Fruit fly (Drosophila melanogaster): ENCODE data around the gene CheA86a.

Gene CheA86a

DNA sequence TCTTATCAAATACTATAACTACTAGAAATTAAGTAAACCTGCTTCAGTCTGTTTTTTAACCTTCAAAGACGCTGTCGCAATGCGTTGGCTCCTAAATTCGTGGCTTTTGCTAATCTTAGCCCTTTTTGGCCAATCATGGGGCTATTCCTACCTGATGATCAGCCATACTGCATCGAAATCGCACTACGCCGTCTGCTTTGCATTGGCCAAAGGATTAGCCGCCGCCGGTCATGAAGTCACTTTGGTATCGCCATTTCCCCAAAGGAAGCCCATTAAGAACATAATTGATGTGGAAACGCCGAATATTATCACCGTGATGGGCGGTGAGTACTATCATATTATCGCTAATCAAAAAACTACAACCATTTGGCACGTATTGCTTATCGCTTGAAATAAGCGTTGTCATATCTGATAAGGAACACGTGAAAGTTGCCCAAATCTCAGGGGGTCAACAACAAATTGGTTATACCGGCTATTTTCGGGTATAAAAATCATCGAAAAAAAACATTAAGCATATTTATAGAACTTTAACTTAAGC, 9.6 kb upstream of the CheA86a start, which contains the start of gene Ugt302E1:
Ugt302E1 (plus strand) TSS at position 51 of the 538 bp plus-strand sequence.
- TF ChIP-seq CG8478 (optimal IDR thresholded peaks at IDR 0.05) = no peak

DNA sequence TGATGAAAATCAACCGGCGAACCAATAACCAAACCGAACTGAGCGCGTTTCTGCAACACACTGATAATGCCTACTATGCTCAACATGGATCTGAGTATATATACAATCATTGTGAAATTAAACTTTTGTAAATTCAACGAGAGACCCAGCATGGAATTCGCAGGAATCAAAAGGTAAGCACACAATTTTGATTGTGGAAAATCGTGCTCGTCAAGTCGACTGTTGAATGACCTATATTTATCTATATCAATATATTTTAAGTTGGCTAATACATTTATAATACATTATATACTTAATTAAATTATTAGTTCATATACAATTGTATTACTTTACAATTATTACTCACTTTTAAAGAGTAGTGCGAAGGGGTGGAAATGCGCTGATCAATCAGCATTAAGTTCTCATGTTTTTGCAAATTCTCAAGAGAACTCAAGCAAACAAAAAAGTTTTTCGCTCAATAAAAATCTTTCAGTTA, 8.8 kb upstream of the CheA86a start, which contains the start of gene Ugt302K1:
Ugt302K1 (minus strand) TSS at position 51 of the 475 bp plus-strand sequence.
- TF ChIP-seq usp (GFP tag; optimal IDR thresholded peaks at IDR 0.05) (no peak), pan (optimal IDR thresholded peaks at IDR 0.05) (no peak)

DNA sequence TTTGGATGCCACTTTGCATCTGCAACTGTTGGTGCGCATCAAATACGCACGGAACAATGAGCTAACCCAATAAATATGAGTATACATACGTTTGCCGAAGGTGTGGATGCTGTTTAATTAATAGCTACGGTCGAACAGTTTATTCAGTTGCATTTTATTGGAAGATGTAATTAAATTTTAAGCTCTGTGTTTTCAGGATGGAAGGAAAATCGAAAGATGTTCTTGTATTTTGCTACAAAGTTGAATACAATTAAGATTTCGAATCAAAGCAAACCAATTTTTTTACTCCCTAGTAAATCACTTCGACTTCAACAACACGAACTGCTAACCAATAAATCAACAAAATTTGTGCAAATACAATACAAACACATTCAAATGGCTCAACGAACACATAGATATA, 8.2 kb downstream of the CheA86a start, which contains the start of gene mAcon2:
mAcon2 (plus strand) TSS at position 301 of the 400 bp plus-strand sequence.
- TF ChIP-seq EcR (GFP tag; optimal IDR thresholded peaks at IDR 0.05) (no peak), CG8478 (optimal IDR thresholded peaks at IDR 0.05) (no peak), pan (optimal IDR thresholded peaks at IDR 0.05) (no peak), usp (GFP tag; optimal IDR thresholded peaks at IDR 0.05) (no peak), Dll (optimal IDR thresholded peaks at IDR 0.05) (no peak), psq (optimal IDR thresholded peaks at IDR 0.05) (no peak)

DNA sequence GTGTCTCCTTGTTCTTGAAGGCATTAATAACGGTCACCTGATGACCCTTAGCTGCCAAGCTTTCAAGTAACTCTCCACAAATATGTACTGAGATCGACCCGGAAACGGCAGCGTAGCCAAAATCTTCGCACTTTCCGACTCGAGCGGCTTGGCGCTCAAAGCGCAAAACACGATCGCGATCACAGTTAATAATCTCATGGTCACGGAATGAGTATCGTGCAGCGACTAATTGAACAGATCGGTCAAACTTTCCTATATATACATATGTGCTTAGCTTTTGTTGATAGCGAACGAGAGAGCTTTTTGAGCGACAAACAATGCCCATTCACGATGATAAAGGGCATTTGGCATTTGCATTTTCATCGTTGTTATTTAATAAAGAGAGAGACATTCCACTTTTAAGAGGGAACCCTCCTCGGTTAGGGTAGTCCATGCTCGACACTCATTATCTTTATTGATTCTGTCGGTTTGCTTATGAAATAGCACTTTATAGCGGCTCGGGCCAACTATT, 16.9 kb downstream of the CheA86a start, which contains the start of gene Ugt35C1:
Ugt35C1 (minus strand) TSS at position 213 of the 511 bp plus-strand sequence.
- TF ChIP-seq usp (GFP tag; optimal IDR thresholded peaks at IDR 0.05) (no peak), Dll (optimal IDR thresholded peaks at IDR 0.05) (no peak), CG8478 (optimal IDR thresholded peaks at IDR 0.05) (no peak), pan (optimal IDR thresholded peaks at IDR 0.05) (no peak), EcR (GFP tag; optimal IDR thresholded peaks at IDR 0.05) (no peak), psq (optimal IDR thresholded peaks at IDR 0.05) (no peak)

DNA sequence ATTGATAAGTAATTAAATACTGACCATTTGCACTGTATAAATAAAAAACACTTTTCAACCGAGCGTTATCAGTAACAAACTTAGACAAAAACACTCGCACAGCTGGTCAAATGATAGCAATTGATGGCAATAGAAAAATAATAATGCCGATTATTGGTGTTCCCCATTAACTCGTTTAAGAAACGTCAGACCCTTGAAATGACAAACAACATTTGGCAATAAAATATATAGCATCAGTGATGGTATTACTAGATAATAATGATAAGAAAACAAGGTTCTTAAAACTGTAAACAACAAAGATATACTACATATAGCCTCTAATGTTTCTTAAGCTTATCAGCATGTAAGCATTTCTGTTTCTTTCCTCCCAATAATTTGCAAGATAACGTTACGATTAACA, 18.7 kb downstream of the CheA86a start:
- TF ChIP-seq usp (GFP tag; optimal IDR thresholded peaks at IDR 0.05) = no peak
- TF ChIP-seq EcR (GFP tag; optimal IDR thresholded peaks at IDR 0.05) = no peak
- TF ChIP-seq Dll (optimal IDR thresholded peaks at IDR 0.05) = no peak
- TF ChIP-seq CG8478 (optimal IDR thresholded peaks at IDR 0.05) = no peak
- no peak for TF ChIP-seq psq (optimal IDR thresholded peaks at IDR 0.05)
- TF ChIP-seq pan (optimal IDR thresholded peaks at IDR 0.05) = no peak

DNA sequence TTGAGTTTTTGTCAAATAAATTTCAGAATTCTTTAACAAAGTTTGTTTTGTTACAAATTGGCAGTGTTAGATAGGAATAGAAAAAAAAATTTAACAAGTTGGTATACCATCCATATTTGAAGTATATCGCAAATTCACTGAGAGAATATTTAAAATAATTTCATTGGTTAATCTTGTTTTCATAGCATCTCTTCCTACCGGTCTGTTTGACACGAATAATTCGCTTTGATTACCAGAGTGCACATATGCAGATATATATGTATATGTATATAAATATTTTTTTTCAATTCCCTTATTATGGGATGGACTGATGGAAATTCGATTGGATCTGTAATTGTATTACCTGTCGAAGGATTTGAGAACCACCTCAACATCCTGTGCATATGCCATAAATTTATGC, 29.4 kb downstream of the CheA86a start, which contains the start of gene SdhCL:
SdhCL (minus strand) TSS at position 101 of the 400 bp plus-strand sequence.
- TF ChIP-seq usp (GFP tag; optimal IDR thresholded peaks at IDR 0.05) = no peak
- no peak for TF ChIP-seq EcR (GFP tag; optimal IDR thresholded peaks at IDR 0.05)
- no peak for TF ChIP-seq pan (optimal IDR thresholded peaks at IDR 0.05)
- no peak for TF ChIP-seq psq (optimal IDR thresholded peaks at IDR 0.05)
- TF ChIP-seq CG8478 (optimal IDR thresholded peaks at IDR 0.05) = no peak
- TF ChIP-seq Dll (optimal IDR thresholded peaks at IDR 0.05) = no peak
